Worm (Caenorhabditis elegans) whole organism, midembryonic: ENCODE measurements around the gene cyp-33C8.

Experiments
- T22C8.4 ChIP-seq: fragments of 200-800 bp; sonication (Bioruptor generic); IDR thresholded peaks from 2 replicates; pipeline ENCODE4 v1.3.6; 2022; ENCODE audit warnings: missing genetic modification characterization, missing compliant biosample characterization
- cog-1 ChIP-seq: sonication (generic microtip); optimal IDR thresholded peaks from 2 replicates; lab custom pipeline; 2016; ENCODE audit warnings: missing genetic modification characterization, missing compliant biosample characterization
- flt-1 ChIP-seq: fragments of 200-800 bp; sonication (Bioruptor generic); IDR thresholded peaks from 2 replicates; pipeline ENCODE4 v1.3.6; 2022; ENCODE audit warnings: missing genetic modification characterization, missing compliant biosample characterization
- klf-2 ChIP-seq: fragments of 200-800 bp; sonication (Bioruptor generic); conservative IDR thresholded peaks from 2 replicates; pipeline ENCODE4 v1.3.6; 2022; ENCODE audit warnings: missing genetic modification reagents, missing genetic modification characterization, missing compliant biosample characterization
- med-1 ChIP-seq: sonication (generic microtip); optimal IDR thresholded peaks from 2 replicates; lab custom pipeline; 2017; ENCODE audit warnings: missing genetic modification characterization, mild to moderate bottlenecking, missing compliant biosample characterization, antibody characterized with exemption, missing genetic modification reagents; ENCODE audit not compliant: insufficient read depth
- ref-1 ChIP-seq: fragments of 200-800 bp; sonication (Bioruptor generic); conservative IDR thresholded peaks from 2 replicates; pipeline ENCODE4 v1.3.6; 2022; ENCODE audit warnings: missing genetic modification reagents, missing genetic modification characterization, missing compliant biosample characterization
- tab-1 ChIP-seq: fragments of 200-800 bp; sonication (Bioruptor generic); IDR thresholded peaks from 2 replicates; pipeline ENCODE4 v1.3.6; 2022; ENCODE audit warnings: missing genetic modification characterization, missing compliant biosample characterization
- ztf-23 ChIP-seq: fragments of 200-800 bp; sonication (Bioruptor generic); IDR thresholded peaks from 2 replicates; pipeline ENCODE4 v1.3.6; 2022; ENCODE audit warnings: missing genetic modification reagents, missing genetic modification characterization, missing compliant biosample characterization
- ztf-29 ChIP-seq: fragments of 200-800 bp; sonication (Bioruptor generic); IDR thresholded peaks from 2 replicates; pipeline ENCODE4 v1.3.6; 2022; ENCODE audit warnings: missing genetic modification reagents, missing genetic modification characterization, missing compliant biosample characterization

Gene cyp-33C8

DNA sequence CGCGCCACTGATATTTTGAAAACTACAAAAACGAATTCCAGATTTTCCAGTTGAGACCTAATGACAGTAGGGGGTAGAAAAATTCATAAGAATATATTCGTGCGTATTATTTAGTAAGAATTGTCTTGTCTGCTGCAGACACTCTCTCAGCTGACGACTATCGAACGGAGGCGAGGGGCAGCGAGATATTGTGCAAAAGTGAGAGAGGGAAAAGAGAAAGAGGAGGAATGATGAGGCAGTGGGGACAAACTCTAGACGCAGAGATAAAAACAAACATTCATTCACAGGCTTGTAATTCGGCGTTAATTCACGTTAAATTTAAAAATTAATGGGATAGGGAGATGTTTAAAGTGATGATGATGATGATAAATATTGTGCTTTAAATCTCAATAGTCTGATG, 46.5 kb downstream of the cyp-33C8 start, which contains the start of gene gid-7:
Gene gid-7 (minus strand): TSS at position 188 of the 400 bp plus-strand sequence.
- no peak for TF ChIP-seq flt-1
- TF ChIP-seq tab-1, result no peak
- no peak for TF ChIP-seq klf-2 (GFP tag; lab: Robert Waterston, UW)
- TF ChIP-seq ztf-23 (GFP tag; lab: Robert Waterston, UW), result no peak
- no peak for TF ChIP-seq cog-1 (tag; lab: Kevin White, UChicago)
- TF ChIP-seq med-1 (GFP tag; lab: Kevin White, UChicago), result no peak
- no peak for TF ChIP-seq T22C8.4 (GFP tag; lab: Robert Waterston, UW)
- no peak for TF ChIP-seq ztf-29
- no peak for TF ChIP-seq ref-1 (GFP tag; lab: Robert Waterston, UW)
